Worm (Caenorhabditis elegans): ENCODE measurements around the gene oac-20.

- no peak for TF ChIP-seq dao-5 (tag; optimal IDR thresholded peaks at IDR 0.05)
- no peak for TF ChIP-seq him-1 (tag; optimal IDR thresholded peaks at IDR 0.05)
Measured at ce11 chrV:16002288-16002687, 23.8 kb downstream of the oac-20 start, which contains the start of gene nhr-63.
